Worm (Caenorhabditis elegans) whole organism, late embryonic: Measurements from ENCODE around the gene D1054.1.

Experiments
- C38D4.7 ChIP-seq: fragments of 200-800 bp; sonication (Bioruptor generic); optimal IDR thresholded peaks from 2 replicates; lab custom pipeline; 2018; ENCODE audit warnings: mild to moderate bottlenecking, missing genetic modification characterization, moderate library complexity, missing compliant biosample characterization
- K02D7.2 ChIP-seq: sonication (generic microtip); optimal IDR thresholded peaks from 2 replicates; lab custom pipeline; 2017; ENCODE audit warnings: mild to moderate bottlenecking, missing genetic modification characterization, missing compliant biosample characterization
- T23F11.4 ChIP-seq: fragments of 200-800 bp; sonication (Bioruptor generic); optimal IDR thresholded peaks from 2 replicates; lab custom pipeline; 2018; ENCODE audit warnings: mild to moderate bottlenecking, missing genetic modification characterization, missing compliant biosample characterization
- Y22D7AL.16 ChIP-seq: sonication (generic microtip); optimal IDR thresholded peaks from 2 replicates; lab custom pipeline; 2016; ENCODE audit warnings: missing genetic modification characterization, missing compliant biosample characterization
- ceh-14 ChIP-seq: sonication (generic microtip); optimal IDR thresholded peaks from 2 replicates; lab custom pipeline; 2016; ENCODE audit warnings: missing genotype, missing genetic modification characterization, missing compliant biosample characterization
- ceh-22 ChIP-seq: sonication (generic microtip); optimal IDR thresholded peaks from 2 replicates; lab custom pipeline; 2017; ENCODE audit warnings: missing biosample characterization, missing genetic modification characterization
- ceh-30 ChIP-seq: fragments of 150-350 bp; optimal IDR thresholded peaks from 2 replicates; lab custom pipeline; 2014; ENCODE audit warnings: missing biosample characterization, missing genetic modification characterization
- ceh-45 ChIP-seq: fragments of 200-800 bp; sonication (Bioruptor generic); IDR thresholded peaks from 2 replicates; pipeline ENCODE4 v1.3.6; 2022; ENCODE audit warnings: missing genetic modification reagents, missing genetic modification characterization, missing compliant biosample characterization
- che-1 ChIP-seq: sonication (generic microtip); optimal IDR thresholded peaks from 2 replicates; lab custom pipeline; 2016; ENCODE audit warnings: mild to moderate bottlenecking, missing genetic modification characterization, missing compliant biosample characterization
- dve-1 ChIP-seq: sonication (generic microtip); optimal IDR thresholded peaks from 2 replicates; lab custom pipeline; 2017; ENCODE audit warnings: antibody characterized with exemption, mild to moderate bottlenecking, missing genetic modification characterization, missing compliant biosample characterization
- elt-2 ChIP-seq: sonication (generic microtip); optimal IDR thresholded peaks from 2 replicates; lab custom pipeline; 2016; ENCODE audit warnings: missing genetic modification reagents, missing genetic modification characterization, missing compliant biosample characterization
- ets-4 ChIP-seq: sonication (generic microtip); optimal IDR thresholded peaks from 2 replicates; lab custom pipeline; 2016; ENCODE audit warnings: missing genetic modification characterization, missing compliant biosample characterization
- fax-1 ChIP-seq: sonication (generic microtip); optimal IDR thresholded peaks from 2 replicates; lab custom pipeline; 2016; ENCODE audit warnings: missing genotype, missing genetic modification characterization, missing compliant biosample characterization
- fkh-6 ChIP-seq: sonication (generic microtip); optimal IDR thresholded peaks from 2 replicates; lab custom pipeline; 2016; ENCODE audit warnings: missing genetic modification characterization, missing compliant biosample characterization
- hlh-13 ChIP-seq: fragments of 200-800 bp; sonication (Bioruptor generic); optimal IDR thresholded peaks from 2 replicates; lab custom pipeline; 2018; ENCODE audit warnings: mild to moderate bottlenecking, missing genetic modification characterization, missing compliant biosample characterization
- hlh-30 ChIP-seq: sonication (generic microtip); optimal IDR thresholded peaks from 2 replicates; lab custom pipeline; 2017; ENCODE audit warnings: antibody characterized with exemption, missing genetic modification characterization, missing compliant biosample characterization; ENCODE audit not compliant: insufficient read depth
- hlh-6 ChIP-seq: sonication (generic microtip); optimal IDR thresholded peaks from 2 replicates; lab custom pipeline; 2016; ENCODE audit warnings: missing genotype, missing genetic modification characterization, missing compliant biosample characterization
- hlh-8 ChIP-seq: sonication (generic microtip); optimal IDR thresholded peaks from 2 replicates; lab custom pipeline; 2016; ENCODE audit warnings: missing genotype, missing genetic modification characterization, missing compliant biosample characterization
- lim-6 ChIP-seq: sonication (generic microtip); optimal IDR thresholded peaks from 2 replicates; lab custom pipeline; 2016; ENCODE audit warnings: missing genetic modification characterization, missing compliant biosample characterization
- lin-11 ChIP-seq: fragments of 200-800 bp; sonication (Bioruptor generic); optimal IDR thresholded peaks from 2 replicates; lab custom pipeline; 2018; ENCODE audit warnings: mild to moderate bottlenecking, missing genetic modification characterization, missing compliant biosample characterization
- mec-3 ChIP-seq: sonication (generic microtip); optimal IDR thresholded peaks from 2 replicates; lab custom pipeline; 2016; ENCODE audit warnings: borderline replicate concordance, missing genetic modification characterization, missing compliant biosample characterization
- nfya-1 ChIP-seq: sonication (generic microtip); optimal IDR thresholded peaks from 2 replicates; lab custom pipeline; 2017; ENCODE audit warnings: missing genetic modification characterization, mild to moderate bottlenecking, missing compliant biosample characterization, antibody characterized with exemption, moderate library complexity
- nhr-11 ChIP-seq: fragments of 150-350 bp; optimal IDR thresholded peaks from 2 replicates; lab custom pipeline; 2014; ENCODE audit warnings: missing biosample characterization, missing genetic modification characterization
- pag-3 ChIP-seq: sonication (generic microtip); optimal IDR thresholded peaks from 2 replicates; lab custom pipeline; 2016; ENCODE audit warnings: missing compliant biosample characterization, missing genetic modification characterization, borderline replicate concordance
- pat-9 ChIP-seq: fragments of 200-800 bp; sonication (Bioruptor generic); optimal IDR thresholded peaks from 2 replicates; lab custom pipeline; 2018; ENCODE audit warnings: mild to moderate bottlenecking, missing genetic modification characterization, moderate library complexity, missing compliant biosample characterization
- pax-1 ChIP-seq: fragments of 150-350 bp; optimal IDR thresholded peaks from 2 replicates; lab custom pipeline; 2014; ENCODE audit warnings: missing biosample characterization, missing genetic modification characterization
- pha-4 ChIP-seq: fragments of 150-350 bp; optimal IDR thresholded peaks from 2 replicates; lab custom pipeline; 2018; ENCODE audit warnings: missing biosample characterization, missing genetic modification reagents, missing genetic modification characterization
- rnt-1 ChIP-seq: sonication (generic microtip); optimal IDR thresholded peaks from 2 replicates; lab custom pipeline; 2016; ENCODE audit warnings: missing genetic modification characterization, missing compliant biosample characterization
- sox-4 ChIP-seq: sonication (generic microtip); optimal IDR thresholded peaks from 2 replicates; lab custom pipeline; 2017; ENCODE audit warnings: mild to moderate bottlenecking, missing genetic modification characterization, inconsistent platforms, missing compliant biosample characterization
- tbx-2 ChIP-seq: sonication (generic microtip); optimal IDR thresholded peaks from 2 replicates; lab custom pipeline; 2016; ENCODE audit warnings: missing genetic modification characterization, missing compliant biosample characterization
- tbx-7 ChIP-seq: sonication (generic microtip); optimal IDR thresholded peaks from 2 replicates; lab custom pipeline; 2016; ENCODE audit warnings: missing genotype, missing genetic modification characterization, missing compliant biosample characterization
- ttx-3 ChIP-seq: sonication (generic microtip); optimal IDR thresholded peaks from 2 replicates; lab custom pipeline; 2016; ENCODE audit warnings: missing genetic modification reagents, missing genetic modification characterization, missing compliant biosample characterization
- unc-3 ChIP-seq, 2 experiments: fragments of 200-800 bp in 1 of 2; sonication (Bioruptor generic) in 1 of 2; sonication (generic microtip) in 1 of 2; conservative IDR thresholded peaks in 1 of 2; optimal IDR thresholded peaks in 1 of 2; 2 replicates each; pipeline versions ENCODE4 v1.3.6 to Lab custom; 2016 to 2022; ENCODE audit warnings: missing compliant biosample characterization in 2 of 2, missing genetic modification characterization in 2 of 2, missing genetic modification reagents in 1 of 2
- unc-55 ChIP-seq: sonication (generic microtip); optimal IDR thresholded peaks from 2 replicates; lab custom pipeline; 2017; ENCODE audit warnings: missing biosample characterization, missing genetic modification reagents, missing genetic modification characterization
- ztf-16 ChIP-seq: sonication (generic microtip); optimal IDR thresholded peaks from 2 replicates; lab custom pipeline; 2017; ENCODE audit warnings: missing genetic modification characterization, missing compliant biosample characterization

The D1054.1 gene

DNA sequence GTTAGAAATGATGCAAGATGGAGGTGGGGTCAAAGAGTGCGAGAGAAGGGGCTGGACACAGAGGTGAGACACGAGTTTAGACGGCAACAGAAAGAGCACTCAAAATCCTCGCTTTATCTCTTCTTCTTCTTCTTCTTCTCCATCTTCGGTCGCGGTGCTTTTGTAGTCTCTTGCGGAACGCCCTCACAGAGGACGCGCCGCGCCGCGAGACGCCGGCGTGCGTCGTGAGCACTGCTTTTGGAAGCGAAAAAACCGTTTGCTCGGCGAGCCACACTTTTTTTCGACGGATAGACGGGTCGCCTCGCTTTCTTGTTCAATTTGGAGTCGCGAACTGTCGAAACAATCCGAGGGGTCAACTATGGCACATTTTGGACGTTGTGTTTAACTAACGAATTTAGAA, 20.9 kb upstream of the D1054.1 start, which contains the start of gene D1054.9:
Gene D1054.9, minus strand, starts transcription at position 137 of the 400 bp plus-strand sequence.
- TF ChIP-seq dve-1 (no peak), ets-4 (no peak), unc-3 (GFP tag; conservative IDR thresholded peaks at IDR 0.05; lab: Robert Waterston, UW) (no peak), unc-3 (tag; optimal IDR thresholded peaks at IDR 0.05; lab: Kevin White, UChicago) (no peak), pax-1 (tag; lab: Kevin White, UChicago) (no peak), unc-55 (GFP tag; lab: Kevin White, UChicago) (no peak), K02D7.2 (no peak), hlh-30 (no peak), Y22D7AL.16 (no peak), nhr-11 (tag; lab: Kevin White, UChicago) (no peak)

ce11 chrV:10784011-10784410, 14.0 kb upstream of the D1054.1 start, which contains the start of gene D1054.8:
Gene D1054.8, plus strand, starts transcription at chrV:10784311.
- TF ChIP-seq tbx-7 (tag; lab: Kevin White, UChicago) (no peak), pax-1 (tag; lab: Kevin White, UChicago) (no peak), sox-4 (tag; lab: Kevin White, UChicago) (no peak), hlh-6 (tag; lab: Kevin White, UChicago) (no peak), lin-11 (no peak), ceh-30 (tag; lab: Kevin White, UChicago) (no peak), fax-1 (tag; lab: Kevin White, UChicago) (no peak), tbx-2 (tag; lab: Kevin White, UChicago) (no peak), T23F11.4 (GFP tag; lab: Kevin White, UChicago) (no peak)

ce11 chrV:10776528-10777055, 6.6 kb upstream of the D1054.1 start, which contains the start of gene D1054.5:
Gene D1054.5, minus strand, starts transcription at chrV:10776578.
- peak; percentile 56 for TF ChIP-seq elt-2 (tag; lab: Kevin White, UChicago)
- no peak for TF ChIP-seq Y22D7AL.16

- TF ChIP-seq sox-4 (tag; lab: Kevin White, UChicago) (no peak), pat-9 (no peak), unc-55 (GFP tag; lab: Kevin White, UChicago) (no peak), hlh-8 (no peak)
Measured at ce11 chrV:10773216-10773615, 3.2 kb upstream of the D1054.1 start.

DNA sequence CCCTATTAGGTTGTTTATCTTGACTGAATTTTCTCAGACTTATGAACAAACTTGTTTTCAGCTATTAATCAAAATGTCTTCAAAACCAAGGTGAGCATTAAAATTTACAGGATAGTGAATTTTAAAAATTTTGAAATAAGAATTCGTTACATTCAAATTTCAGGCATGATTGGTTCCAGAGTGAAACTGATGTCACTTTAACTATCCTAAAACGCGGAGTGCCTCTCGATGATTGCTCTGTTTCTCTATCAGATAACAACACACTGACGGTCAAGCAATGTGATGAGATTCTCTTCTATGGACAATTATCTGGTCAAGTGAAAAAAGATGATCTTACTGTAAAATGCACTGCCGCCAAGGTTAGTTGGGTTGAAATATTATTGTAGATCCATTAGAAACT, 1.4 kb upstream of the D1054.1 start, which contains the start of gene D1054.3:
Gene D1054.3, plus strand, starts transcription at position 62 of the 400 bp plus-strand sequence.
- TF ChIP-seq pat-9 (no peak), pha-4 (tag; lab: Kevin White, UChicago) (no peak), fkh-6 (tag; lab: Kevin White, UChicago) (no peak), ceh-45 (GFP tag; lab: Robert Waterston, UW) (no peak), rnt-1 (tag; lab: Kevin White, UChicago) (no peak), ceh-22 (tag; lab: Kevin White, UChicago) (no peak), ttx-3 (tag; lab: Kevin White, UChicago) (no peak), mec-3 (tag; lab: Kevin White, UChicago) (no peak), tbx-2 (tag; lab: Kevin White, UChicago) (no peak), lim-6 (tag; lab: Kevin White, UChicago) (no peak), che-1 (tag; lab: Kevin White, UChicago) (no peak), ztf-16 (no peak), hlh-13 (GFP tag; lab: Kevin White, UChicago) (no peak), tbx-7 (tag; lab: Kevin White, UChicago) (no peak), nfya-1 (no peak), pag-3 (tag; lab: Kevin White, UChicago) (no peak), ceh-14 (no peak), C38D4.7 (GFP tag; lab: Kevin White, UChicago) (no peak)
